Fruit fly (Drosophila melanogaster) whole organism, prepupa: ENCODE measurements around the gene Rsph1.

Experiments
- CG10669 ChIP-seq: fragments of 200-800 bp; sonication (Bioruptor generic); optimal IDR thresholded peaks from 3 replicates; lab custom pipeline; 2018; ENCODE audit warnings: missing biosample characterization, mild to moderate bottlenecking, missing genetic modification characterization, moderate library complexity
- CG11762 ChIP-seq: fragments of 200-800 bp; sonication (Bioruptor generic); optimal IDR thresholded peaks from 3 replicates; lab custom pipeline; 2016; ENCODE audit warnings: missing biosample characterization, missing genetic modification characterization; ENCODE audit not compliant: insufficient read depth
- CG34406 ChIP-seq: fragments of 200-800 bp; sonication (Bioruptor generic); optimal IDR thresholded peaks from 3 replicates; lab custom pipeline; 2016; ENCODE audit warnings: missing biosample characterization, missing genetic modification characterization
- Eip75B ChIP-seq: fragments of 200-800 bp; sonication (Bioruptor generic); optimal IDR thresholded peaks from 3 replicates; lab custom pipeline; 2016; ENCODE audit warnings: missing biosample characterization, missing genetic modification characterization
- Gug ChIP-seq: fragments of 200-800 bp; sonication (Bioruptor generic); IDR thresholded peaks from 2 replicates; pipeline ENCODE4 v1.3.6; 2022; ENCODE audit warnings: missing biosample characterization, missing genetic modification characterization
- Hr39 ChIP-seq: fragments of 200-800 bp; sonication (Bioruptor generic); optimal IDR thresholded peaks from 2 replicates; lab custom pipeline; 2016; ENCODE audit warnings: missing biosample characterization, missing genetic modification characterization
- Hr4 ChIP-seq: fragments of 200-800 bp; sonication (Bioruptor generic); optimal IDR thresholded peaks from 3 replicates; lab custom pipeline; 2016; ENCODE audit warnings: missing biosample characterization, missing genetic modification characterization
- OdsH ChIP-seq: fragments of 200-800 bp; sonication (Bioruptor generic); optimal IDR thresholded peaks from 3 replicates; lab custom pipeline; 2016; ENCODE audit warnings: missing biosample characterization, missing genetic modification characterization
- Sox15 ChIP-seq: fragments of 200-800 bp; sonication (Bioruptor generic); optimal IDR thresholded peaks from 3 replicates; lab custom pipeline; 2016; ENCODE audit warnings: missing biosample characterization, missing genetic modification characterization
- acj6 ChIP-seq: fragments of 200-800 bp; sonication (Bioruptor generic); optimal IDR thresholded peaks from 3 replicates; lab custom pipeline; 2016; ENCODE audit warnings: missing biosample characterization, missing genetic modification characterization

dm6 chr2L:13182415-13182814 lies 835 bp upstream of the Rsph1 start, which contains the start of gene Mgat3:
- TF ChIP-seq acj6 (GFP tag; lab: Kevin White, UChicago) (no peak), Gug (GFP tag; lab: Robert Waterston, UW) (no peak), Hr4 (no peak), Eip75B (GFP tag; lab: Kevin White, UChicago) (no peak), Sox15 (GFP tag; lab: Kevin White, UChicago) (no peak), OdsH (GFP tag; lab: Kevin White, UChicago) (no peak), CG11762 (GFP tag; lab: Kevin White, UChicago) (no peak), CG34406 (GFP tag; lab: Kevin White, UChicago) (no peak), Hr39 (GFP tag; lab: Kevin White, UChicago) (no peak), CG10669 (GFP tag; lab: Kevin White, UChicago) (no peak)
